Worm (Caenorhabditis elegans) whole organism, mixed stage, embryonic: ENCODE results near the gene C07A4.2.

Source experiments
- M03D4.4 ChIP-seq: sonication (generic microtip); optimal IDR thresholded peaks from 2 replicates; lab custom pipeline; 2017; ENCODE audit warnings: mild to moderate bottlenecking, missing genetic modification characterization, missing compliant biosample characterization
- bed-3 ChIP-seq: fragments of 200-800 bp; sonication (Bioruptor generic); optimal IDR thresholded peaks from 3 replicates; lab custom pipeline; 2018; ENCODE audit warnings: mild to moderate bottlenecking, missing genetic modification characterization, moderate library complexity, missing compliant biosample characterization
- ceh-39 ChIP-seq: fragments of 150-350 bp; optimal IDR thresholded peaks from 2 replicates; lab custom pipeline; 2014; ENCODE audit warnings: missing biosample characterization, missing genetic modification characterization
- ceh-43 ChIP-seq: fragments of 200-800 bp; sonication (Bioruptor generic); optimal IDR thresholded peaks from 2 replicates; lab custom pipeline; 2018; ENCODE audit warnings: mild to moderate bottlenecking, missing genetic modification characterization, moderate library complexity, missing compliant biosample characterization
- ceh-83 ChIP-seq: fragments of 200-800 bp; sonication (Bioruptor generic); optimal IDR thresholded peaks from 2 replicates; lab custom pipeline; 2018; ENCODE audit warnings: mild to moderate bottlenecking, missing genetic modification characterization, missing compliant biosample characterization
- ces-1 ChIP-seq: fragments of 150-350 bp; optimal IDR thresholded peaks from 2 replicates; lab custom pipeline; 2014; ENCODE audit warnings: missing biosample characterization, missing genetic modification reagents, missing genetic modification characterization
- cnd-1 ChIP-seq: fragments of 200-800 bp; sonication (Bioruptor generic); optimal IDR thresholded peaks from 2 replicates; lab custom pipeline; 2018; ENCODE audit warnings: mild to moderate bottlenecking, missing genetic modification characterization, missing compliant biosample characterization
- drap-1 ChIP-seq: fragments of 200-800 bp; sonication (Bioruptor generic); optimal IDR thresholded peaks from 3 replicates; lab custom pipeline; 2018; ENCODE audit warnings: mild to moderate bottlenecking, missing genetic modification characterization, missing compliant biosample characterization
- elt-3 ChIP-seq: fragments of 150-350 bp; optimal IDR thresholded peaks from 2 replicates; lab custom pipeline; 2014; ENCODE audit warnings: missing biosample characterization, missing genetic modification characterization
- flh-1 ChIP-seq: fragments of 200-800 bp; sonication (Bioruptor generic); optimal IDR thresholded peaks from 2 replicates; lab custom pipeline; 2018; ENCODE audit warnings: mild to moderate bottlenecking, missing genetic modification characterization, moderate library complexity, missing compliant biosample characterization
- hlh-1 ChIP-seq: fragments of 150-350 bp; optimal IDR thresholded peaks from 2 replicates; lab custom pipeline; 2014; ENCODE audit warnings: missing biosample characterization, missing genetic modification reagents, missing genetic modification characterization
- lin-13 ChIP-seq: fragments of 150-350 bp; optimal IDR thresholded peaks from 2 replicates; lab custom pipeline; 2014; ENCODE audit warnings: missing biosample characterization, missing genetic modification characterization
- lin-32 ChIP-seq: fragments of 200-800 bp; sonication (Bioruptor generic); optimal IDR thresholded peaks from 2 replicates; lab custom pipeline; 2018; ENCODE audit warnings: mild to moderate bottlenecking, missing genetic modification characterization, missing compliant biosample characterization
- lsy-2 ChIP-seq: fragments of 150-350 bp; optimal IDR thresholded peaks from 2 replicates; lab custom pipeline; 2014; ENCODE audit warnings: missing biosample characterization, missing genetic modification characterization
- mab-5 ChIP-seq: fragments of 150-350 bp; optimal IDR thresholded peaks from 2 replicates; lab custom pipeline; 2014; ENCODE audit warnings: missing biosample characterization, missing genetic modification characterization
- mls-2 ChIP-seq: sonication (generic microtip); optimal IDR thresholded peaks from 2 replicates; lab custom pipeline; 2016; ENCODE audit warnings: mild to moderate bottlenecking, missing genetic modification characterization, moderate library complexity, missing compliant biosample characterization
- nhr-12 ChIP-seq: fragments of 150-350 bp; optimal IDR thresholded peaks from 2 replicates; lab custom pipeline; 2014; ENCODE audit warnings: missing biosample characterization, missing genetic modification characterization
- nhr-2 ChIP-seq: fragments of 150-350 bp; optimal IDR thresholded peaks from 2 replicates; lab custom pipeline; 2014; ENCODE audit warnings: missing biosample characterization, missing genetic modification characterization
- nhr-237 ChIP-seq: fragments of 150-350 bp; optimal IDR thresholded peaks from 2 replicates; lab custom pipeline; 2014; ENCODE audit warnings: missing biosample characterization, missing genetic modification characterization
- nhr-28 ChIP-seq: fragments of 150-350 bp; optimal IDR thresholded peaks from 2 replicates; lab custom pipeline; 2014; ENCODE audit warnings: missing biosample characterization, missing genetic modification characterization
- nhr-76 ChIP-seq: sonication (generic microtip); optimal IDR thresholded peaks from 2 replicates; lab custom pipeline; 2017; ENCODE audit warnings: missing biosample characterization, missing genetic modification characterization
- pha-4 ChIP-seq: fragments of 150-350 bp; optimal IDR thresholded peaks from 2 replicates; lab custom pipeline; 2018; ENCODE audit warnings: missing biosample characterization, missing genetic modification reagents, missing genetic modification characterization
- sem-2 ChIP-seq: fragments of 200-800 bp; sonication (Bioruptor generic); optimal IDR thresholded peaks from 2 replicates; lab custom pipeline; 2018; ENCODE audit warnings: mild to moderate bottlenecking, missing genetic modification characterization, missing compliant biosample characterization
- snpc-4 ChIP-seq: fragments of 150-350 bp; optimal IDR thresholded peaks from 2 replicates; lab custom pipeline; 2014; ENCODE audit warnings: missing biosample characterization, missing genetic modification characterization
- sptf-1 ChIP-seq: sonication (generic microtip); optimal IDR thresholded peaks from 2 replicates; lab custom pipeline; 2017; ENCODE audit warnings: mild to moderate bottlenecking, missing genetic modification characterization, moderate library complexity, missing compliant biosample characterization
- tbx-8 ChIP-seq: fragments of 200-800 bp; sonication (Bioruptor generic); optimal IDR thresholded peaks from 2 replicates; lab custom pipeline; 2018; ENCODE audit warnings: mild to moderate bottlenecking, missing genetic modification characterization, moderate library complexity, missing compliant biosample characterization
- unc-120 ChIP-seq: sonication (generic microtip); optimal IDR thresholded peaks from 2 replicates; lab custom pipeline; 2017; ENCODE audit warnings: missing genetic modification characterization, missing compliant biosample characterization; ENCODE audit not compliant: poor library complexity, severe bottlenecking
- unc-39 ChIP-seq: fragments of 150-350 bp; optimal IDR thresholded peaks from 2 replicates; lab custom pipeline; 2014; ENCODE audit warnings: missing biosample characterization, missing genetic modification characterization
- unc-62 ChIP-seq: fragments of 150-350 bp; optimal IDR thresholded peaks from 2 replicates; lab custom pipeline; 2014; ENCODE audit warnings: missing biosample characterization, missing genetic modification reagents, missing genetic modification characterization
- zip-8 ChIP-seq: fragments of 150-350 bp; optimal IDR thresholded peaks from 2 replicates; lab custom pipeline; 2014; ENCODE audit warnings: missing biosample characterization, missing genetic modification characterization
- ztf-11 ChIP-seq: fragments of 150-350 bp; optimal IDR thresholded peaks from 2 replicates; lab custom pipeline; 2014; ENCODE audit warnings: missing biosample characterization, missing genetic modification characterization

The C07A4.2 gene

DNA sequence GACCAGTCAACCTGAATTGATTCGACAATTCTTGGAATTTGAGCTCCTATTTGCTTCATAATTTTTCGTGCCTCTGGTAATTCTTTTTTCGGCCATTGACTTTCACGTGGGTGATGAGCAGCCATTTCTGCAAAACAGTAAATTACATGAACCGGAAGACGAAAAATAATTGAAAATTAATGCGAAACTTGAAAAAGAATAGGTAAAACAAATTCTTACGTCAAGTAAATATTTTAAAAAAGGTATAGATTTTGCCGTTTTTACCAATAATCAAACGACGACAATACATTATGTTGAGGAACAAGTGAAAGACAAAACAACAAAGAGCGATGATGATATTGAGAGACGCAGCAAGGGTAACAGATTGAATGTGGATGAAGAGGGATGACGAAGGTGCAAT, 33.5 kb upstream of the C07A4.2 start, which contains the start of gene moc-1:
Gene moc-1, minus strand, starts transcription at position 127 of the 400 bp plus-strand sequence.
- TF ChIP-seq elt-3 = no peak
- no peak for TF ChIP-seq pha-4 (tag; lab: Kevin White, UChicago)
- no peak for TF ChIP-seq unc-62 (GFP tag; lab: Kevin White, UChicago)
- no peak for TF ChIP-seq tbx-8 (GFP tag; lab: Kevin White, UChicago)
- TF ChIP-seq lin-13 (tag; lab: Kevin White, UChicago) = no peak
- TF ChIP-seq cnd-1 = no peak
- TF ChIP-seq zip-8 (tag; lab: Kevin White, UChicago) = no peak
- TF ChIP-seq nhr-12 (tag; lab: Kevin White, UChicago) = no peak
- TF ChIP-seq M03D4.4 = no peak
- no peak for TF ChIP-seq ceh-83 (GFP tag; lab: Kevin White, UChicago)
- no peak for TF ChIP-seq mab-5 (tag; lab: Kevin White, UChicago)
- no peak for TF ChIP-seq ces-1 (GFP tag; lab: Kevin White, UChicago)
- no peak for TF ChIP-seq snpc-4 (tag; lab: Kevin White, UChicago)
- no peak for TF ChIP-seq sptf-1
- TF ChIP-seq ztf-11 (tag; lab: Kevin White, UChicago) = no peak
- no peak for TF ChIP-seq ceh-43 (GFP tag; lab: Kevin White, UChicago)

DNA sequence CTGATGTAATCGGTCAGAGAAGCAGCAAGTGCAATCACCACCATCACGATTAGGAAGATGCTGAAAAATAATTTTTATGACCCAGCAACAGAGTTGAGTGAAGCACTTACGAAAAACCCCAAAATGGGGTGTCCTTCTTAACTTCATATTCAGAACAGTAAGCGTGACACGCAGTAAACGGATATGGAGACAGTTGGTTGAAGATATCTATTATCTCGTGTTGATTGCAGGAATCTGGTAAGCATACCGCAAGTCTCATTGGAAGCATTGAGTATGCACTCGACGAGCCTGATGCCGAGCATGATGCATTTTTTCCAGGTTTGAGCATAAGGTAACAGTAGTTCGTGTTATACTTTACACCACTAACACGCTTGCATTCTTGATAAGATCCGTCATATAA, 30.7 kb upstream of the C07A4.2 start:
- no peak for TF ChIP-seq unc-39 (tag; lab: Kevin White, UChicago)
- no peak for TF ChIP-seq mls-2
- TF ChIP-seq nhr-2 (tag; lab: Kevin White, UChicago) = no peak
- no peak for TF ChIP-seq pha-4 (tag; lab: Kevin White, UChicago)
- no peak for TF ChIP-seq tbx-8 (GFP tag; lab: Kevin White, UChicago)
- TF ChIP-seq drap-1 = no peak
- TF ChIP-seq M03D4.4 = no peak
- no peak for TF ChIP-seq flh-1 (GFP tag; lab: Kevin White, UChicago)
- TF ChIP-seq bed-3 (GFP tag; lab: Kevin White, UChicago) = no peak
- TF ChIP-seq elt-3 = no peak
- no peak for TF ChIP-seq ceh-83 (GFP tag; lab: Kevin White, UChicago)
- no peak for TF ChIP-seq unc-62 (GFP tag; lab: Kevin White, UChicago)
- no peak for TF ChIP-seq ces-1 (GFP tag; lab: Kevin White, UChicago)
- TF ChIP-seq, all 35 proteins: peak for 0

ce11 chrX:10141963-10142431, 30.0 kb upstream of the C07A4.2 start, which contains the start of gene oac-14:
TSS of gene oac-14 (minus strand) at chrX:10142013.
- TF ChIP-seq elt-3 (no peak), sem-2 (GFP tag; lab: Kevin White, UChicago) (no peak), nhr-237 (no peak), snpc-4 (tag; lab: Kevin White, UChicago) (no peak), ceh-39 (tag; lab: Kevin White, UChicago) (no peak), lsy-2 (tag; lab: Kevin White, UChicago) (no peak), cnd-1 (no peak), M03D4.4 (no peak), bed-3 (GFP tag; lab: Kevin White, UChicago) (no peak), nhr-76 (tag; lab: Kevin White, UChicago) (no peak), sptf-1 (no peak), hlh-1 (tag; lab: Kevin White, UChicago) (no peak)

- TF ChIP-seq flh-1 (GFP tag; lab: Kevin White, UChicago) = no peak
- no peak for TF ChIP-seq nhr-28 (tag; lab: Kevin White, UChicago)
- TF ChIP-seq ztf-11 (tag; lab: Kevin White, UChicago) = no peak
- TF ChIP-seq bed-3 (GFP tag; lab: Kevin White, UChicago) = peak; percentile 25
- TF ChIP-seq mab-5 (tag; lab: Kevin White, UChicago) = no peak
- no peak for TF ChIP-seq nhr-12 (tag; lab: Kevin White, UChicago)
- TF ChIP-seq snpc-4 (tag; lab: Kevin White, UChicago) = no peak
- no peak for TF ChIP-seq unc-62 (GFP tag; lab: Kevin White, UChicago)
- TF ChIP-seq ceh-43 (GFP tag; lab: Kevin White, UChicago) = peak; percentile 28
- no peak for TF ChIP-seq elt-3
- no peak for TF ChIP-seq drap-1
- no peak for TF ChIP-seq lin-32 (GFP tag; lab: Kevin White, UChicago)
- no peak for TF ChIP-seq hlh-1 (tag; lab: Kevin White, UChicago)
- no peak for TF ChIP-seq ceh-83 (GFP tag; lab: Kevin White, UChicago)
- peak; percentile 21 for TF ChIP-seq mls-2
- peak; percentile 76 for TF ChIP-seq sptf-1
- TF ChIP-seq ceh-39 (tag; lab: Kevin White, UChicago) = no peak
- TF ChIP-seq unc-120 (tag; lab: Kevin White, UChicago) = peak; percentile 65
Measured at ce11 chrX:10145011-10145410, 27.0 kb upstream of the C07A4.2 start.
